Worm (Caenorhabditis elegans) whole organism, L4/young adult: Measurements from ENCODE around the gene fars-3.

Source experiments
- W03F9.2 ChIP-seq: fragments of 150-350 bp; optimal IDR thresholded peaks from 2 replicates; lab custom pipeline; 2014; ENCODE audit warnings: missing biosample characterization, missing genetic modification characterization
- dao-5 ChIP-seq: sonication (generic microtip); optimal IDR thresholded peaks from 2 replicates; lab custom pipeline; 2016; ENCODE audit warnings: missing genotype, missing genetic modification characterization, moderate library complexity, missing compliant biosample characterization

DNA sequence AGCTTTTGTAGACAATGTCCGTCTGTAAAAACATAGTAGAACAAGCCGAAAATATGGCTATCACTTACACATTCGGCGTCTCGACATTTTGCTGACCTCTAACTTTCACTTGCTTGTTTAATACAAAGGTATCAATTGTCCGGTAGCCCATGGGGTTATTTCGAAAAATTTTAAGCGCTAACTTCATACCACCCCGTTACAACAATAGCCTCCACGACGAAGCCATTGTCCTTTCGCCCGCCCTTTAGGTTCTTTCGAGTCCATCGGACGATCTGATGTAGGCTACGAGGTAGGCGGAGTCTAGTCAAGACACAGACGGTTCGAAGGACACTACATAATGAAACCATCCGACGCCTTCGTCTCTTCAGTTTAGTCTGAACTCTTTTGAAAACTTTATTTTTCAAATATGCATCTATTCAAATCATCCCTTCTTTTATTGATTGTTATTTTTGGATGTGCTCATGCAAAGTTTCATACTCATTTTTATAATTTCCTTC, 25.8 kb upstream of the fars-3 start, which contains the start of gene lips-10:
- TF ChIP-seq dao-5 (no peak), W03F9.2 (tag; lab: Kevin White, UChicago) (no peak)
